Worm (Caenorhabditis elegans) whole organism, L1 larva: Measurements from ENCODE around the gene F42A6.2.

Source experiments
- C34B4.2 ChIP-seq: sonication (generic microtip); optimal IDR thresholded peaks from 2 replicates; lab custom pipeline; 2017; ENCODE audit warnings: mild to moderate bottlenecking, missing genetic modification characterization, missing compliant biosample characterization
- Y116A8C.19 ChIP-seq: sonication (generic microtip); optimal IDR thresholded peaks from 2 replicates; lab custom pipeline; 2016; ENCODE audit warnings: missing compliant biosample characterization, missing genetic modification characterization, borderline replicate concordance
- blmp-1 ChIP-seq: fragments of 150-350 bp; optimal IDR thresholded peaks from 2 replicates; lab custom pipeline; 2014; ENCODE audit warnings: missing biosample characterization, missing genetic modification characterization
- ceh-63 ChIP-seq: fragments of 200-800 bp; sonication (Bioruptor generic); optimal IDR thresholded peaks from 2 replicates; lab custom pipeline; 2018; ENCODE audit warnings: mild to moderate bottlenecking, missing genetic modification characterization, missing compliant biosample characterization
- ceh-82 ChIP-seq, 3 experiments: fragments of 150-350 bp in 1 of 3; sonication (generic microtip) in 2 of 3; optimal IDR thresholded peaks; 2 replicates each; lab custom pipeline; 2014 to 2017; ENCODE audit warnings: missing biosample characterization in 3 of 3, missing genetic modification characterization in 3 of 3
- ceh-88 ChIP-seq: fragments of 200-800 bp; sonication (Bioruptor generic); IDR thresholded peaks from 2 replicates; pipeline ENCODE4 v1.3.6; 2022; ENCODE audit warnings: missing genetic modification characterization, missing compliant biosample characterization
- ceh-90 ChIP-seq: sonication (generic microtip); optimal IDR thresholded peaks from 2 replicates; lab custom pipeline; 2016; ENCODE audit warnings: missing genetic modification characterization, missing compliant biosample characterization
- ces-1 ChIP-seq: fragments of 150-350 bp; optimal IDR thresholded peaks from 2 replicates; lab custom pipeline; 2014; ENCODE audit warnings: missing biosample characterization, missing genetic modification reagents, missing genetic modification characterization
- dpl-1 ChIP-seq, 3 experiments: fragments of 150-350 bp in 2 of 3; sonication (generic microtip) in 1 of 3; optimal IDR thresholded peaks; 2 replicates each; lab custom pipeline; 2014 to 2017; ENCODE audit warnings: missing biosample characterization in 3 of 3, missing genetic modification characterization in 3 of 3, missing genetic modification reagents in 3 of 3
- dsc-1 ChIP-seq: sonication (generic microtip); optimal IDR thresholded peaks from 2 replicates; lab custom pipeline; 2016; ENCODE audit warnings: mild to moderate bottlenecking, missing genetic modification characterization, missing compliant biosample characterization
- efl-1 ChIP-seq, 4 experiments: fragments of 150-350 bp; optimal IDR thresholded peaks in 3 of 4; peaks in 1 of 4; 1 replicate in 1 of 4; 2 replicates in 3 of 4; lab custom pipeline; 2014; ENCODE audit warnings: missing biosample characterization in 2 of 4, missing genetic modification characterization in 2 of 4, missing genetic modification reagents in 2 of 4
- efl-3 ChIP-seq: fragments of 200-800 bp; sonication (Bioruptor generic); optimal IDR thresholded peaks from 2 replicates; lab custom pipeline; 2018; ENCODE audit warnings: mild to moderate bottlenecking, missing genetic modification characterization, missing compliant biosample characterization
- egl-27 ChIP-seq, 2 experiments: fragments of 150-350 bp in 1 of 2; sonication (generic microtip); optimal IDR thresholded peaks; 3 replicates each; lab custom pipeline; 2017 to 2018; ENCODE audit warnings: missing biosample characterization in 2 of 2, missing genetic modification characterization in 2 of 2, missing genetic modification reagents in 2 of 2
- fos-1 ChIP-seq: fragments of 150-350 bp; optimal IDR thresholded peaks from 2 replicates; lab custom pipeline; 2014; ENCODE audit warnings: missing biosample characterization, missing genetic modification characterization
- hlh-4 ChIP-seq: sonication (generic microtip); optimal IDR thresholded peaks from 2 replicates; lab custom pipeline; 2016; ENCODE audit warnings: mild to moderate bottlenecking, missing genetic modification characterization, missing compliant biosample characterization
- hpl-2 ChIP-seq: fragments of 150-350 bp; optimal IDR thresholded peaks from 2 replicates; lab custom pipeline; 2014; ENCODE audit warnings: missing biosample characterization, missing genetic modification reagents, missing genetic modification characterization
- irx-1 ChIP-seq: sonication (generic microtip); optimal IDR thresholded peaks from 2 replicates; lab custom pipeline; 2016; ENCODE audit warnings: missing genetic modification characterization, missing compliant biosample characterization
- jun-1 ChIP-seq: fragments of 150-350 bp; optimal IDR thresholded peaks from 2 replicates; lab custom pipeline; 2014; ENCODE audit warnings: missing biosample characterization, missing genetic modification reagents, missing genetic modification characterization
- lin-13 ChIP-seq: fragments of 150-350 bp; optimal IDR thresholded peaks from 2 replicates; lab custom pipeline; 2014; ENCODE audit warnings: missing biosample characterization, missing genetic modification reagents, missing genetic modification characterization
- lin-14 ChIP-seq: fragments of 200-800 bp; sonication (Bioruptor generic); optimal IDR thresholded peaks from 2 replicates; lab custom pipeline; 2018; ENCODE audit warnings: mild to moderate bottlenecking, missing genetic modification characterization, moderate library complexity, missing compliant biosample characterization
- lin-15B ChIP-seq: fragments of 150-350 bp; sonication (generic microtip); optimal IDR thresholded peaks from 3 replicates; lab custom pipeline; 2014; ENCODE audit warnings: missing biosample characterization, missing genetic modification characterization
- mab-9 ChIP-seq: fragments of 200-800 bp; sonication (Bioruptor generic); IDR thresholded peaks from 2 replicates; pipeline ENCODE4 v1.3.6; 2022; ENCODE audit warnings: missing genetic modification reagents, missing genetic modification characterization, missing compliant biosample characterization
- nhr-12 ChIP-seq: sonication (generic microtip); optimal IDR thresholded peaks from 2 replicates; lab custom pipeline; 2017; ENCODE audit warnings: missing biosample characterization, missing genetic modification characterization
- nhr-19 ChIP-seq: fragments of 200-800 bp; sonication (Bioruptor generic); conservative IDR thresholded peaks from 2 replicates; pipeline ENCODE4 v1.3.6; 2022; ENCODE audit warnings: missing genetic modification characterization, missing compliant biosample characterization
- nhr-20 ChIP-seq: sonication (generic microtip); optimal IDR thresholded peaks from 2 replicates; lab custom pipeline; 2016; ENCODE audit warnings: mild to moderate bottlenecking, missing genetic modification characterization, missing compliant biosample characterization
- nhr-237 ChIP-seq: fragments of 150-350 bp; optimal IDR thresholded peaks from 2 replicates; lab custom pipeline; 2014; ENCODE audit warnings: missing biosample characterization, missing genetic modification characterization
- nhr-47 ChIP-seq: sonication (generic microtip); optimal IDR thresholded peaks from 2 replicates; lab custom pipeline; 2016; ENCODE audit warnings: mild to moderate bottlenecking, missing genetic modification characterization, moderate library complexity, missing compliant biosample characterization
- nhr-71 ChIP-seq: sonication (generic microtip); optimal IDR thresholded peaks from 2 replicates; lab custom pipeline; 2016; ENCODE audit warnings: mild to moderate bottlenecking, missing genetic modification characterization, moderate library complexity, missing compliant biosample characterization
- nhr-77 ChIP-seq: fragments of 150-350 bp; optimal IDR thresholded peaks from 2 replicates; lab custom pipeline; 2014; ENCODE audit warnings: missing biosample characterization, missing genetic modification characterization
- nhr-85 ChIP-seq: sonication (generic microtip); peaks from one replicate; lab custom pipeline; 2016; ENCODE audit warnings: missing genetic modification characterization, inconsistent platforms, missing compliant biosample characterization
- snpc-4 ChIP-seq: fragments of 150-350 bp; optimal IDR thresholded peaks from 2 replicates; lab custom pipeline; 2014; ENCODE audit warnings: missing biosample characterization, missing genetic modification characterization
- snu-23 ChIP-seq: sonication (generic microtip); optimal IDR thresholded peaks from 2 replicates; lab custom pipeline; 2016; ENCODE audit warnings: missing genetic modification characterization, missing compliant biosample characterization
- sox-4 ChIP-seq: sonication (generic microtip); optimal IDR thresholded peaks from 2 replicates; lab custom pipeline; 2016; ENCODE audit warnings: missing genetic modification characterization, missing compliant biosample characterization
- swsn-7 ChIP-seq: sonication (generic microtip); optimal IDR thresholded peaks from 2 replicates; lab custom pipeline; 2016; ENCODE audit warnings: missing genetic modification characterization, missing compliant biosample characterization
- tbx-2 ChIP-seq: sonication (generic microtip); optimal IDR thresholded peaks from 2 replicates; lab custom pipeline; 2016; ENCODE audit warnings: missing genetic modification characterization, missing compliant biosample characterization
- unc-30 ChIP-seq: sonication (generic microtip); optimal IDR thresholded peaks from 2 replicates; lab custom pipeline; 2017; ENCODE audit warnings: missing biosample characterization, missing genetic modification characterization
- unc-62 ChIP-seq: fragments of 150-350 bp; optimal IDR thresholded peaks from 2 replicates; lab custom pipeline; 2014; ENCODE audit warnings: missing biosample characterization, missing genetic modification reagents, missing genetic modification characterization
- unc-86 ChIP-seq: sonication (generic microtip); optimal IDR thresholded peaks from 2 replicates; lab custom pipeline; 2016; ENCODE audit warnings: missing genetic modification characterization, missing compliant biosample characterization
- xbp-1 ChIP-seq: sonication (generic microtip); optimal IDR thresholded peaks from 2 replicates; lab custom pipeline; 2016; ENCODE audit warnings: missing genetic modification characterization, missing compliant biosample characterization
- ztf-11 ChIP-seq, 2 experiments: sonication (generic microtip); optimal IDR thresholded peaks; 2 replicates each; lab custom pipeline; 2016 to 2017; ENCODE audit warnings: missing genetic modification characterization in 2 of 2, missing biosample characterization in 1 of 2, missing compliant biosample characterization in 1 of 2

F42A6.2 gene

DNA sequence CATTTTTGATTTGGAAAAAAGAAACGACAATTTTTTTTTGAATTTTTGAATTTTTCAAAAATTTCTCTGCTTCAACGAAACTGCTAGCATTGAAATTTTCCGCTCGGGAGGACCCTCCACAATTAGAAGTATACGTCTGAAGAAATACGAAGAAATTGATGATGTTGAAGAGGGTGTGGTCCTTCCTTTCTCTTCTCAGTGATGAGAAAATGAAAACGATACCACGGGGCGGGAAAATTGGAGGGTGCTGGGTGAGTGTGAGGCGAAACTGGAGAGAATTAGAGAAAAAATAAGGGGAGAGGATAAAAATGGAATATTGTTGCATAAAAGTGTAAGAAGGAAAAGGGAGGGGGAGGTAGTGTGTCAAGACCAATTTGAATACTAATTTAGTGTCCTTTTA, 10.7 kb downstream of the F42A6.2 start:
- TF ChIP-seq lin-14 (peak; percentile 28), ceh-88 (GFP tag; lab: Robert Waterston, UW) (no peak), egl-27 (tag; optimal IDR thresholded peaks at IDR 0.05; lab: Kevin White, UChicago) (no peak), unc-62 (GFP tag; lab: Kevin White, UChicago) (no peak), blmp-1 (tag; lab: Kevin White, UChicago) (peak; percentile 90), nhr-237 (no peak), nhr-85 (tag; lab: Kevin White, UChicago) (peak; percentile 55), hlh-4 (tag; lab: Kevin White, UChicago) (no peak), Y116A8C.19 (tag; lab: Kevin White, UChicago) (no peak), unc-30 (tag; lab: Kevin White, UChicago) (no peak), efl-1 (optimal IDR thresholded peaks at IDR 0.05; lab: Kevin White, UChicago) (no peak), efl-1 (GFP tag; optimal IDR thresholded peaks at IDR 0.05 in 1 of 2; lab: Kevin White, UChicago) (no peak), tbx-2 (no peak), nhr-71 (no peak), snpc-4 (tag; lab: Kevin White, UChicago) (no peak), dsc-1 (tag; lab: Kevin White, UChicago) (no peak), swsn-7 (tag; lab: Kevin White, UChicago) (no peak), ceh-82 (tag; optimal IDR thresholded peaks at IDR 0.05; lab: Kevin White, UChicago) (peak in 1 of 3 experiments; percentile 16)
- TF ChIP-seq, all 84 proteins: peak for 4

DNA sequence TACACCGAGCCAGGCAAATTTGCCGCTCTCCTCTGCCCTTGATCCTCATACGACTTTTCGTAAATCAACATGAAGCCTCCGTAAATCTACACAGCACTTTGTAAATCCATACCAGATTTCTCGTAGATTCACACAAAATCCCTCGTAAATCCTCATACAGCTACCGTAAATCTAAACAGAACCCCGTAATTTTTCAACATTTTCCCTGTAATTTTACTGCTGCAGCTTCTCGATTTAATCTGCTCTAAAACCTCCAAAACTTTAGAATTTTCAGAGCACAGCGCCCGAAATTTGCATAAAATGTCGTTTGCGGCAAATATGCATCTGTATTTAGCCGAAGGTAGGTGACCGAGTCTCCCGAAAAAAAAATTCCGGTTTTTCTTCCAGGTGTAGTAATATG, 13.5 kb downstream of the F42A6.2 start, which contains the start of gene F42A6.1:
Gene F42A6.1 (plus strand): TSS at position 301 of the 400 bp plus-strand sequence.
- TF ChIP-seq efl-1 (optimal IDR thresholded peaks at IDR 0.05; lab: Kevin White, UChicago) (no peak), efl-1 (GFP tag; optimal IDR thresholded peaks at IDR 0.05 in 1 of 2; lab: Kevin White, UChicago) (peak in 1 of 2 experiments; percentile 71), ztf-11 (tag; optimal IDR thresholded peaks at IDR 0.05; lab: Kevin White, UChicago) (no peak), nhr-85 (tag; lab: Kevin White, UChicago) (peak; percentile 11)

DNA sequence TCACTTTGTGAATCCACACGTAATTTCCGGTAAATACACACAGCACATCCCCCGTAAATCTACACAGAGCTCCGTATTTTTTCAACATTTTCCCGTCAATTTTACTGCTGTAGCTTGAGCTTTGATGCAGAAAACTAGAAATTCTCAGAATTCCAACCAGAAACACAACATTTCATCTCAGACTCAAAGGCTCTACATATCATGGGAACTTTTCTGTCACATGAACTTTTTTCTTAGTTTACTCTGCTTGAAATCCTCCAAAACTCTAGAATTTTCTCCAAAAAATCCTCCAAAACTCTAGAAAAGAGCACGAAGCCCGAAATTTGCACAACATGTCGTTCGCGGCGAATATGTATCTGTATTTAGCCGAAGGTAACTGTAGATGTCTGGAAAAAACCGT, 22.0 kb downstream of the F42A6.2 start, which contains the start of gene Y55H10A.2:
Gene Y55H10A.2 (plus strand): TSS at position 301 of the 400 bp plus-strand sequence.
- TF ChIP-seq unc-86 (tag; lab: Kevin White, UChicago), result no peak
- no peak for TF ChIP-seq Y116A8C.19 (tag; lab: Kevin White, UChicago)
- TF ChIP-seq ceh-82 (tag; optimal IDR thresholded peaks at IDR 0.05; lab: Kevin White, UChicago), result no peak
- TF ChIP-seq nhr-47 (tag; lab: Kevin White, UChicago), result no peak
- no peak for TF ChIP-seq egl-27 (tag; optimal IDR thresholded peaks at IDR 0.05; lab: Kevin White, UChicago)
- no peak for TF ChIP-seq nhr-71
- no peak for TF ChIP-seq fos-1
- no peak for TF ChIP-seq lin-15B (tag; lab: Kevin White, UChicago)
- TF ChIP-seq lin-14, result no peak
- TF ChIP-seq ztf-11 (tag; optimal IDR thresholded peaks at IDR 0.05; lab: Kevin White, UChicago), result no peak
- no peak for TF ChIP-seq jun-1

DNA sequence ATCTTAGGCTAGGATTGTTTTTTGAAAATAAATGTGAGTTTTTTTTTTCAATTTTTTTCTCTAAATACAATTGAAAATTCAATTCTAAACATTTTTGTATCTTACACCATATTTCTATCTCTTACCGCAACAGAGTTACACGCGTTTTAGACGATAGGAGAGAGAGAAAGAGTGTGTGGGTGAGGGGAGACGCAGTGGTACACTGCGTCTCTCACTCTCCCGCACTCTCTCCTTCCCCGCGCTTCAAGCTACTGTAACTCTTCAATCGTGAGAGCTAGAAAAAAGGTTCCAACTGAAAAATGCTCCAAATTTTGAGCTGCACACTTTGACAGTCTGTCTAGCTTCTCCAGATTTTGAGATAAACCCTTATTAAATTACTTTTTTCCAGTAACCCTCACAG, 22.5 kb downstream of the F42A6.2 start:
- TF ChIP-seq ceh-88 (GFP tag; lab: Robert Waterston, UW) (no peak), ceh-90 (tag; lab: Kevin White, UChicago) (no peak), ztf-11 (tag; optimal IDR thresholded peaks at IDR 0.05; lab: Kevin White, UChicago) (no peak), efl-1 (optimal IDR thresholded peaks at IDR 0.05; lab: Kevin White, UChicago) (peak; percentile 31 to 46), efl-1 (GFP tag; optimal IDR thresholded peaks at IDR 0.05 in 1 of 2; lab: Kevin White, UChicago) (no peak)
- TF ChIP-seq, all 84 proteins: peak for 1

DNA sequence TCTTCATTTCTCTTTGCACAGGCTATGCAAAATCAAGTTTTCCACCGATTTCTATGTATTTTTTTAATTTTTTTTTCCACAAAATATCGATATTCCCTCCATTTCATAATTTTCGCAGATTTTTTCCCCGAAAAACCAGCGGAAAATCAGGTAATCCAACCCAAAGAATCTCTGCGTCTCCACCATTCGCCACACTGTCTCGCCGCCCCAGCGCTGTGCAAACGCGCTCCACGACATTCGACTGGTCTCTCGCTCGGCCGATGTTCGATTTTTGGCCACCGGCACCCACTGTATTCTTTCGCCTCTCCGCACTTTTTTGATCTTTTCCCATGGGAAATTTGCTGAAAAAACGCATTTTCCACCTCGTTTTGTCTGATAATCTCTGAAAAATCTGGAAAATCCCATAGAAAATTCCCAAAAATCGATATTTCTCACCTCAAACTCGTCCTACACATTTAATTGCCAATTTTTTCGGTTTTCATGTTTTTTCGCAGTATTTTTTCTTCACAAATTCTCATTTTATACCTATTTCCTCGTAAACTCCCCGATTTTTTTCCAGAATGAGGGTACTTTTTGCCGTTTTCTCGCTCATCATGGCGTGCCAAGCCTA, 27.5 kb downstream of the F42A6.2 start, which contains the start of gene vha-19:
Gene vha-19 (plus strand): TSS at position 560 of the 610 bp plus-strand sequence.
- TF ChIP-seq nhr-12 (tag; lab: Kevin White, UChicago), result no peak
- no peak for TF ChIP-seq C34B4.2 (tag; lab: Kevin White, UChicago)
- peak; percentile 30 for TF ChIP-seq nhr-85 (tag; lab: Kevin White, UChicago)
- no peak for TF ChIP-seq hpl-2 (GFP tag; lab: Kevin White, UChicago)
- TF ChIP-seq efl-3 (GFP tag; lab: Kevin White, UChicago), result no peak
- no peak for TF ChIP-seq dsc-1 (tag; lab: Kevin White, UChicago)
- peak; percentile 23 for TF ChIP-seq swsn-7 (tag; lab: Kevin White, UChicago)
- peak; percentile 65 for TF ChIP-seq snu-23
- no peak for TF ChIP-seq mab-9 (GFP tag; lab: Robert Waterston, UW)
- no peak for TF ChIP-seq sox-4 (tag; lab: Kevin White, UChicago)
- no peak for TF ChIP-seq unc-30 (tag; lab: Kevin White, UChicago)
- TF ChIP-seq efl-1 (optimal IDR thresholded peaks at IDR 0.05; lab: Kevin White, UChicago), result peak; percentile 45 to 64
- TF ChIP-seq efl-1 (GFP tag; optimal IDR thresholded peaks at IDR 0.05 in 1 of 2; lab: Kevin White, UChicago), result peak; percentile 43 to 75
- TF ChIP-seq ces-1 (GFP tag; lab: Kevin White, UChicago), result no peak
- no peak for TF ChIP-seq irx-1 (tag; lab: Kevin White, UChicago)
- no peak for TF ChIP-seq unc-62 (GFP tag; lab: Kevin White, UChicago)
- no peak for TF ChIP-seq blmp-1 (tag; lab: Kevin White, UChicago)
- TF ChIP-seq fos-1, result no peak
- peak; percentile 25 for TF ChIP-seq xbp-1
- peak in 2 of 3 experiments; percentile 37 to 46 for TF ChIP-seq dpl-1 (GFP tag; optimal IDR thresholded peaks at IDR 0.05; lab: Kevin White, UChicago)
- TF ChIP-seq ceh-63 (GFP tag; lab: Kevin White, UChicago), result no peak
- no peak for TF ChIP-seq nhr-19 (GFP tag; lab: Robert Waterston, UW)
- TF ChIP-seq lin-13, result no peak
- no peak for TF ChIP-seq egl-27 (tag; optimal IDR thresholded peaks at IDR 0.05; lab: Kevin White, UChicago)
- peak; percentile 18 for TF ChIP-seq nhr-77 (tag; lab: Kevin White, UChicago)
- TF ChIP-seq nhr-20, result peak; percentile 33
